Worm (Caenorhabditis elegans) whole organism, mixed stage, embryonic: ENCODE data around the gene ZK185.5.

ENCODE experiments used
- M03D4.4 ChIP-seq: sonication (generic microtip); optimal IDR thresholded peaks from 2 replicates; lab custom pipeline; 2017; ENCODE audit warnings: mild to moderate bottlenecking, missing genetic modification characterization, missing compliant biosample characterization
- blmp-1 ChIP-seq: fragments of 150-350 bp; optimal IDR thresholded peaks from 2 replicates; lab custom pipeline; 2014; ENCODE audit warnings: missing biosample characterization, missing genetic modification characterization
- ceh-43 ChIP-seq: fragments of 200-800 bp; sonication (Bioruptor generic); optimal IDR thresholded peaks from 2 replicates; lab custom pipeline; 2018; ENCODE audit warnings: mild to moderate bottlenecking, missing genetic modification characterization, moderate library complexity, missing compliant biosample characterization
- ceh-83 ChIP-seq: fragments of 200-800 bp; sonication (Bioruptor generic); optimal IDR thresholded peaks from 2 replicates; lab custom pipeline; 2018; ENCODE audit warnings: mild to moderate bottlenecking, missing genetic modification characterization, missing compliant biosample characterization
- ces-1 ChIP-seq: fragments of 150-350 bp; optimal IDR thresholded peaks from 2 replicates; lab custom pipeline; 2014; ENCODE audit warnings: missing biosample characterization, missing genetic modification reagents, missing genetic modification characterization
- cnd-1 ChIP-seq: fragments of 200-800 bp; sonication (Bioruptor generic); optimal IDR thresholded peaks from 2 replicates; lab custom pipeline; 2018; ENCODE audit warnings: mild to moderate bottlenecking, missing genetic modification characterization, missing compliant biosample characterization
- drap-1 ChIP-seq: fragments of 200-800 bp; sonication (Bioruptor generic); optimal IDR thresholded peaks from 3 replicates; lab custom pipeline; 2018; ENCODE audit warnings: mild to moderate bottlenecking, missing genetic modification characterization, missing compliant biosample characterization
- elt-1 ChIP-seq: sonication (generic microtip); optimal IDR thresholded peaks from 2 replicates; lab custom pipeline; 2017; ENCODE audit warnings: missing genetic modification characterization, mild to moderate bottlenecking, missing compliant biosample characterization, antibody characterized with exemption, moderate library complexity, borderline replicate concordance; ENCODE audit not compliant: insufficient read depth
- elt-3 ChIP-seq: fragments of 150-350 bp; optimal IDR thresholded peaks from 2 replicates; lab custom pipeline; 2014; ENCODE audit warnings: missing biosample characterization, missing genetic modification characterization
- flh-1 ChIP-seq: fragments of 200-800 bp; sonication (Bioruptor generic); optimal IDR thresholded peaks from 2 replicates; lab custom pipeline; 2018; ENCODE audit warnings: mild to moderate bottlenecking, missing genetic modification characterization, moderate library complexity, missing compliant biosample characterization
- ham-2 ChIP-seq: fragments of 200-800 bp; sonication (Bioruptor generic); optimal IDR thresholded peaks from 2 replicates; lab custom pipeline; 2018; ENCODE audit warnings: mild to moderate bottlenecking, missing genetic modification characterization, missing compliant biosample characterization
- hlh-1 ChIP-seq: fragments of 150-350 bp; optimal IDR thresholded peaks from 2 replicates; lab custom pipeline; 2014; ENCODE audit warnings: missing biosample characterization, missing genetic modification reagents, missing genetic modification characterization
- lin-32 ChIP-seq: fragments of 200-800 bp; sonication (Bioruptor generic); optimal IDR thresholded peaks from 2 replicates; lab custom pipeline; 2018; ENCODE audit warnings: mild to moderate bottlenecking, missing genetic modification characterization, missing compliant biosample characterization
- lsy-2 ChIP-seq: fragments of 150-350 bp; optimal IDR thresholded peaks from 2 replicates; lab custom pipeline; 2014; ENCODE audit warnings: missing biosample characterization, missing genetic modification characterization
- mab-5 ChIP-seq: fragments of 150-350 bp; optimal IDR thresholded peaks from 2 replicates; lab custom pipeline; 2014; ENCODE audit warnings: missing biosample characterization, missing genetic modification characterization
- mep-1 ChIP-seq: fragments of 150-350 bp; optimal IDR thresholded peaks from 2 replicates; lab custom pipeline; 2017; ENCODE audit warnings: missing biosample characterization, missing genetic modification reagents, missing genetic modification characterization, inconsistent platforms
- nhr-12 ChIP-seq: fragments of 150-350 bp; optimal IDR thresholded peaks from 2 replicates; lab custom pipeline; 2014; ENCODE audit warnings: missing biosample characterization, missing genetic modification characterization
- nhr-2 ChIP-seq: fragments of 150-350 bp; optimal IDR thresholded peaks from 2 replicates; lab custom pipeline; 2014; ENCODE audit warnings: missing biosample characterization, missing genetic modification characterization
- nhr-237 ChIP-seq: fragments of 150-350 bp; optimal IDR thresholded peaks from 2 replicates; lab custom pipeline; 2014; ENCODE audit warnings: missing biosample characterization, missing genetic modification characterization
- nhr-28 ChIP-seq: fragments of 150-350 bp; optimal IDR thresholded peaks from 2 replicates; lab custom pipeline; 2014; ENCODE audit warnings: missing biosample characterization, missing genetic modification characterization
- nhr-76 ChIP-seq: sonication (generic microtip); optimal IDR thresholded peaks from 2 replicates; lab custom pipeline; 2017; ENCODE audit warnings: missing biosample characterization, missing genetic modification characterization
- pha-4 ChIP-seq: fragments of 150-350 bp; optimal IDR thresholded peaks from 2 replicates; lab custom pipeline; 2018; ENCODE audit warnings: missing biosample characterization, missing genetic modification reagents, missing genetic modification characterization
- snpc-4 ChIP-seq: fragments of 150-350 bp; optimal IDR thresholded peaks from 2 replicates; lab custom pipeline; 2014; ENCODE audit warnings: missing biosample characterization, missing genetic modification characterization
- sptf-1 ChIP-seq: sonication (generic microtip); optimal IDR thresholded peaks from 2 replicates; lab custom pipeline; 2017; ENCODE audit warnings: mild to moderate bottlenecking, missing genetic modification characterization, moderate library complexity, missing compliant biosample characterization
- tbx-8 ChIP-seq: fragments of 200-800 bp; sonication (Bioruptor generic); optimal IDR thresholded peaks from 2 replicates; lab custom pipeline; 2018; ENCODE audit warnings: mild to moderate bottlenecking, missing genetic modification characterization, moderate library complexity, missing compliant biosample characterization
- unc-120 ChIP-seq: sonication (generic microtip); optimal IDR thresholded peaks from 2 replicates; lab custom pipeline; 2017; ENCODE audit warnings: missing genetic modification characterization, missing compliant biosample characterization; ENCODE audit not compliant: poor library complexity, severe bottlenecking
- unc-62 ChIP-seq: fragments of 150-350 bp; optimal IDR thresholded peaks from 2 replicates; lab custom pipeline; 2014; ENCODE audit warnings: missing biosample characterization, missing genetic modification reagents, missing genetic modification characterization
- zip-8 ChIP-seq: fragments of 150-350 bp; optimal IDR thresholded peaks from 2 replicates; lab custom pipeline; 2014; ENCODE audit warnings: missing biosample characterization, missing genetic modification characterization
- ztf-11 ChIP-seq: fragments of 150-350 bp; optimal IDR thresholded peaks from 2 replicates; lab custom pipeline; 2014; ENCODE audit warnings: missing biosample characterization, missing genetic modification characterization

Gene ZK185.5

ce11 chrIV:4545818-4546217 lies at the start of gene ZK185.5:
ZK185.5 (minus strand) TSS chrIV:4545918.
- TF ChIP-seq hlh-1 (tag; lab: Kevin White, UChicago) (no peak), nhr-76 (tag; lab: Kevin White, UChicago) (no peak), nhr-28 (tag; lab: Kevin White, UChicago) (no peak), elt-1 (tag; lab: Kevin White, UChicago) (no peak), nhr-12 (tag; lab: Kevin White, UChicago) (no peak), unc-62 (GFP tag; lab: Kevin White, UChicago) (no peak), mab-5 (tag; lab: Kevin White, UChicago) (no peak), nhr-2 (tag; lab: Kevin White, UChicago) (no peak), pha-4 (tag; lab: Kevin White, UChicago) (no peak), drap-1 (no peak), zip-8 (tag; lab: Kevin White, UChicago) (no peak), flh-1 (GFP tag; lab: Kevin White, UChicago) (no peak), ceh-83 (GFP tag; lab: Kevin White, UChicago) (no peak), M03D4.4 (no peak)

- TF ChIP-seq lsy-2 (tag; lab: Kevin White, UChicago) (no peak), nhr-28 (tag; lab: Kevin White, UChicago) (no peak), ham-2 (GFP tag; lab: Kevin White, UChicago) (peak; percentile 41), pha-4 (tag; lab: Kevin White, UChicago) (peak; percentile 31), cnd-1 (peak; percentile 0), tbx-8 (GFP tag; lab: Kevin White, UChicago) (no peak)
Observed at ce11 chrIV:4588408-4588807, 42.7 kb upstream of the ZK185.5 start.

ce11 chrIV:4587532-4587931 lies 41.8 kb upstream of the ZK185.5 start:
- TF ChIP-seq unc-62 (GFP tag; lab: Kevin White, UChicago) (no peak), mab-5 (tag; lab: Kevin White, UChicago) (no peak), elt-3 (tag; lab: Kevin White, UChicago) (no peak), nhr-28 (tag; lab: Kevin White, UChicago) (no peak), pha-4 (tag; lab: Kevin White, UChicago) (no peak), ceh-83 (GFP tag; lab: Kevin White, UChicago) (no peak), mep-1 (tag; lab: Kevin White, UChicago) (no peak), nhr-76 (tag; lab: Kevin White, UChicago) (no peak), nhr-237 (tag; lab: Kevin White, UChicago) (no peak), snpc-4 (tag; lab: Kevin White, UChicago) (no peak), lin-32 (GFP tag; lab: Kevin White, UChicago) (no peak), blmp-1 (tag; lab: Kevin White, UChicago) (no peak), lsy-2 (tag; lab: Kevin White, UChicago) (no peak), ces-1 (GFP tag; lab: Kevin White, UChicago) (no peak), ceh-43 (GFP tag; lab: Kevin White, UChicago) (no peak), drap-1 (no peak), flh-1 (GFP tag; lab: Kevin White, UChicago) (no peak), hlh-1 (tag; lab: Kevin White, UChicago) (no peak), unc-120 (no peak), M03D4.4 (no peak)

DNA sequence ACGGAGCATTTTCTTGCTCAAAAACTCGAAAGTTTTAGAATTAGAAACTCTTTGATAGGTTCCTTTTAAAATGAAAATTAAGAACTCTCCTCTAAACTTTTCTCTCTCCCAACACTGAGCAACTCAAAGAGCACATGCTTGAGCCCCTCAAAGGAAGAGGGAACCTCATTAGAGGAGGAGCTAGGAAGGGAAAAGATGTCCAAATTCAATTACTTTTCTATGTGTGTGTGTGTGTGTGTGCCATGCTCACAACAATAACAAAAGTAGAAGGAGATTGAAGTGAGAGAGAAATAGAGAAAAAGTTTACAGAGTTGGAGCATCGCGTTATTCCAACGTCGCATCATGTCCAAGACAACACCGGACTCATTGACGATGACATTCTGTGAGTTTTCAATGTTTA lies 40.3 kb upstream of the ZK185.5 start:
- TF ChIP-seq mep-1 (tag; lab: Kevin White, UChicago), result peak; percentile 26
- peak; percentile 100 for TF ChIP-seq ces-1 (GFP tag; lab: Kevin White, UChicago)
- no peak for TF ChIP-seq ceh-43 (GFP tag; lab: Kevin White, UChicago)

- no peak for TF ChIP-seq ham-2 (GFP tag; lab: Kevin White, UChicago)
- no peak for TF ChIP-seq unc-120
Observed at ce11 chrIV:4579472-4579871, 33.8 kb upstream of the ZK185.5 start.

DNA sequence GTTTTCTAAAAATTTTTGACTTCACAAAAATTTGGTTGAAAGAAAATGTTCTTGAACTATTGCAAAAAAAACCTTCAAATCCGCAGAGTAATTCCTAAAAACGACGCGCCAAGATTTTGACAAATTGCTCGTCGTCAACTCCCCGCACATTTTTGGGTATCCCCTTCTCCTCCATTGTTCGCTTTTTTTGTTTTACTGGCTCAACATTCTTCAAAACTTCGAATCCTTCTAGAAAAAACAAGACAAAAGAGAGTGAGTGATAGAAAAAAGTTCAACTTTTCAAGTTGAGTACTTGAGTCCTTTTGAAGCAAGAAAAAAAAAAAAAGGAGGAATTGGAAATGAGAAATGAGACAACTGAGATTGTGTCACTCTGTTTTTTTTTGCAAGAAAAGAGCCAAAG lies 31.1 kb upstream of the ZK185.5 start:
- TF ChIP-seq blmp-1 (tag; lab: Kevin White, UChicago) (no peak), flh-1 (GFP tag; lab: Kevin White, UChicago) (no peak), tbx-8 (GFP tag; lab: Kevin White, UChicago) (no peak), drap-1 (no peak), nhr-237 (tag; lab: Kevin White, UChicago) (no peak), zip-8 (tag; lab: Kevin White, UChicago) (no peak), ceh-43 (GFP tag; lab: Kevin White, UChicago) (no peak), ztf-11 (no peak), sptf-1 (tag; lab: Kevin White, UChicago) (no peak), unc-62 (GFP tag; lab: Kevin White, UChicago) (no peak), nhr-12 (tag; lab: Kevin White, UChicago) (no peak)
